Worm (Caenorhabditis elegans) whole organism, L4 larva: ENCODE data around the gene nhr-50.

Source experiments
- lin-15B ChIP-seq: fragments of 150-350 bp; sonication (generic microtip); optimal IDR thresholded peaks from 3 replicates; lab custom pipeline; 2014; ENCODE audit warnings: missing biosample characterization, missing genetic modification characterization
- zag-1 ChIP-seq: fragments of 150-350 bp; optimal IDR thresholded peaks from 2 replicates; lab custom pipeline; 2014; ENCODE audit warnings: missing biosample characterization, missing genetic modification characterization

DNA sequence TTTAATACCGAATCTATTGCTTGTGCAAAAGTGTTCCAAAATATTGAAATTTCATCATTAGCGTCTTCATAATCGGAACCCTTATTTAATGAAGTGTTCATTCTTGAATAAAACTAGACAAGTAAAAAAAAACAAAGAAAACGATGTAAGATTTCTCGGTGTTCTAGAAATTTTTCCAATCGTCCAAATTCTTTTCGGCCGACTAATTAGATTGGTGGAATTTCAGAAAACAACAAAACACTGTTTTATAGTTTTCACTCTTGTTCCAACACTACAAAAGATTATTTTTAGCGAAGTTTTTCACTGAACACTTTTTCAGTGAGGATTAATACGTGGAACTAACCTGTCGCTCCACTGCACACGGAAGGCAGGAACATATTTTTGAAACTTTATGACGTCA is 47.7 kb downstream of the nhr-50 start, which contains the start of gene srw-56:
- TF ChIP-seq zag-1 (tag; lab: Kevin White, UChicago) = no peak
- no peak for TF ChIP-seq lin-15B (tag; lab: Kevin White, UChicago)
